Worm (Caenorhabditis elegans) whole organism, L4 larva: ENCODE data around the gene ZK1307.4.

Source experiments
- nhr-77 ChIP-seq: fragments of 150-350 bp; optimal IDR thresholded peaks from 2 replicates; lab custom pipeline; 2014; ENCODE audit warnings: missing biosample characterization, missing genetic modification characterization
- skn-1 ChIP-seq: fragments of 150-350 bp; optimal IDR thresholded peaks from 2 replicates; lab custom pipeline; 2014; ENCODE audit warnings: missing biosample characterization, missing genetic modification characterization

DNA sequence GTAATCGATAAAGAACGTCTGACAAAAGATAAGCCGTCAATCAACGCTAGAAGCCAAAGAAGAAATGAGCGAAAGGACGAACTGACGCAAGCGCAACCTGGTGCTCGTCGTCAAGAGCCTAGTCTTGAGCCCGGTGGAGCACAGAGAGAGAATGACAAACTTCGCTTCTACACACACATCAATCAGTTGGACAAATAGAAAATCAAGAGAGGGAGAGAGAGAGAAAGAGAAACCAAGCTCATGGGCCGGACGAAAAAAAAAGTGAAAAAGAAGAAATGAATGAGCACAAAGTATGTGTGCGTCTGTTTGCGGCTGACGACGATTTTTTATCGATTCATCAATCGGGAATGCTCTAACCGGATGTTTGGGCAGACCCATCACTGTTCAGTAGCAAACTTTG is 30.5 kb downstream of the ZK1307.4 start:
- TF ChIP-seq nhr-77 (tag; lab: Kevin White, UChicago) (no peak), skn-1 (tag; lab: Kevin White, UChicago) (no peak)
